Fruit fly (Drosophila melanogaster) whole organism, prepupa: Measurements from ENCODE around the gene slou.

Experiments used
- CG10631 ChIP-seq: fragments of 200-800 bp; sonication (Bioruptor generic); optimal IDR thresholded peaks from 2 replicates; lab custom pipeline; 2016; ENCODE audit warnings: missing biosample characterization, missing genetic modification characterization
- CG10669 ChIP-seq: fragments of 200-800 bp; sonication (Bioruptor generic); optimal IDR thresholded peaks from 3 replicates; lab custom pipeline; 2018; ENCODE audit warnings: missing biosample characterization, mild to moderate bottlenecking, missing genetic modification characterization, moderate library complexity
- CG11294 ChIP-seq: fragments of 200-800 bp; sonication (Bioruptor generic); IDR thresholded peaks from 2 replicates; pipeline ENCODE4 v1.3.6; 2022; ENCODE audit warnings: missing biosample characterization, missing genetic modification characterization
- CG11762 ChIP-seq: fragments of 200-800 bp; sonication (Bioruptor generic); optimal IDR thresholded peaks from 3 replicates; lab custom pipeline; 2016; ENCODE audit warnings: missing biosample characterization, missing genetic modification characterization; ENCODE audit not compliant: insufficient read depth
- CG11902 ChIP-seq: fragments of 200-800 bp; sonication (Bioruptor generic); optimal IDR thresholded peaks from 3 replicates; lab custom pipeline; 2016; ENCODE audit warnings: missing biosample characterization, missing genetic modification characterization
- CG15336 ChIP-seq: fragments of 200-800 bp; sonication (Bioruptor generic); IDR thresholded peaks from 2 replicates; pipeline ENCODE4 v1.3.6; 2022; ENCODE audit warnings: missing biosample characterization, missing genetic modification characterization
- CG16779 ChIP-seq: fragments of 200-800 bp; sonication (Bioruptor generic); optimal IDR thresholded peaks from 3 replicates; lab custom pipeline; 2017; ENCODE audit warnings: missing biosample characterization, mild to moderate bottlenecking, missing genetic modification characterization
- CG3032 ChIP-seq: fragments of 200-800 bp; optimal IDR thresholded peaks from 2 replicates; lab custom pipeline; 2019; ENCODE audit warnings: missing biosample characterization, mild to moderate bottlenecking, missing genetic modification characterization, moderate library complexity
- CG31627 ChIP-seq: fragments of 200-800 bp; sonication (Bioruptor generic); optimal IDR thresholded peaks from 3 replicates; lab custom pipeline; 2016; ENCODE audit warnings: missing biosample characterization, missing genetic modification characterization
- CG32006 ChIP-seq: fragments of 200-800 bp; sonication (Bioruptor generic); optimal IDR thresholded peaks from 3 replicates; lab custom pipeline; 2017; ENCODE audit warnings: missing biosample characterization, mild to moderate bottlenecking, missing genetic modification characterization
- CG34406 ChIP-seq: fragments of 200-800 bp; sonication (Bioruptor generic); optimal IDR thresholded peaks from 3 replicates; lab custom pipeline; 2016; ENCODE audit warnings: missing biosample characterization, missing genetic modification characterization
- CG6163 ChIP-seq: fragments of 200-800 bp; sonication (Bioruptor generic); IDR thresholded peaks from 3 replicates; pipeline ENCODE4 v1.3.6; 2022; ENCODE audit warnings: missing biosample characterization, missing genetic modification characterization
- CG6276 ChIP-seq: fragments of 200-800 bp; sonication (Bioruptor generic); optimal IDR thresholded peaks from 2 replicates; lab custom pipeline; 2017; ENCODE audit warnings: missing biosample characterization, mild to moderate bottlenecking, missing genetic modification characterization
- CG6792 ChIP-seq: fragments of 200-800 bp; sonication (Bioruptor generic); optimal IDR thresholded peaks from 3 replicates; lab custom pipeline; 2016; ENCODE audit warnings: missing biosample characterization, missing genetic modification characterization
- CG8319 ChIP-seq: fragments of 200-800 bp; sonication (Bioruptor generic); optimal IDR thresholded peaks from 3 replicates; lab custom pipeline; 2016; ENCODE audit warnings: missing biosample characterization, missing genetic modification characterization
- CG8632 ChIP-seq: fragments of 200-800 bp; sonication (Bioruptor generic); optimal IDR thresholded peaks from 3 replicates; lab custom pipeline; 2016; ENCODE audit warnings: missing biosample characterization, missing genetic modification characterization
- CG9139 ChIP-seq: fragments of 200-800 bp; sonication (Bioruptor generic); optimal IDR thresholded peaks from 3 replicates; lab custom pipeline; 2017; ENCODE audit warnings: missing biosample characterization, mild to moderate bottlenecking, missing genetic modification characterization
- Eip75B ChIP-seq: fragments of 200-800 bp; sonication (Bioruptor generic); optimal IDR thresholded peaks from 3 replicates; lab custom pipeline; 2016; ENCODE audit warnings: missing biosample characterization, missing genetic modification characterization
- Eip78C ChIP-seq: fragments of 200-800 bp; sonication (Bioruptor generic); peaks from one replicate; lab custom pipeline; 2016; ENCODE audit warnings: missing biosample characterization, missing genetic modification characterization
- Eip93F ChIP-seq: fragments of 200-800 bp; sonication (Bioruptor generic); optimal IDR thresholded peaks from 2 replicates; lab custom pipeline; 2016; ENCODE audit warnings: missing biosample characterization, mild to moderate bottlenecking, missing genetic modification characterization
- Ets96B ChIP-seq: fragments of 200-800 bp; optimal IDR thresholded peaks from 2 replicates; lab custom pipeline; 2019; ENCODE audit warnings: missing biosample characterization, mild to moderate bottlenecking, missing genetic modification characterization, moderate library complexity
- Hr38 ChIP-seq: sonication (Bioruptor generic); optimal IDR thresholded peaks from 2 replicates; lab custom pipeline; 2016; ENCODE audit warnings: missing biosample characterization, missing genetic modification characterization
- Hr39 ChIP-seq: fragments of 200-800 bp; sonication (Bioruptor generic); optimal IDR thresholded peaks from 2 replicates; lab custom pipeline; 2016; ENCODE audit warnings: missing biosample characterization, missing genetic modification characterization
- Hr4 ChIP-seq: fragments of 200-800 bp; sonication (Bioruptor generic); optimal IDR thresholded peaks from 3 replicates; lab custom pipeline; 2016; ENCODE audit warnings: missing biosample characterization, missing genetic modification characterization
- OdsH ChIP-seq: fragments of 200-800 bp; sonication (Bioruptor generic); optimal IDR thresholded peaks from 3 replicates; lab custom pipeline; 2016; ENCODE audit warnings: missing biosample characterization, missing genetic modification characterization
- Smox ChIP-seq: fragments of 200-800 bp; sonication (Bioruptor generic); optimal IDR thresholded peaks from 3 replicates; lab custom pipeline; 2016; ENCODE audit warnings: missing biosample characterization, missing genetic modification characterization
- Sox102F ChIP-seq: fragments of 200-800 bp; sonication (Bioruptor generic); optimal IDR thresholded peaks from 2 replicates; lab custom pipeline; 2016; ENCODE audit warnings: missing biosample characterization, mild to moderate bottlenecking, missing genetic modification characterization
- Sox14 ChIP-seq: fragments of 200-800 bp; sonication (Bioruptor generic); optimal IDR thresholded peaks from 3 replicates; lab custom pipeline; 2016; ENCODE audit warnings: missing biosample characterization, missing genetic modification characterization
- Sox15 ChIP-seq: fragments of 200-800 bp; sonication (Bioruptor generic); optimal IDR thresholded peaks from 3 replicates; lab custom pipeline; 2016; ENCODE audit warnings: missing biosample characterization, missing genetic modification characterization
- acj6 ChIP-seq: fragments of 200-800 bp; sonication (Bioruptor generic); optimal IDR thresholded peaks from 3 replicates; lab custom pipeline; 2016; ENCODE audit warnings: missing biosample characterization, missing genetic modification characterization
- cyc ChIP-seq: fragments of 200-800 bp; sonication (Bioruptor generic); optimal IDR thresholded peaks from 3 replicates; lab custom pipeline; 2016; ENCODE audit warnings: missing biosample characterization, missing genetic modification characterization
- dac ChIP-seq: fragments of 200-800 bp; sonication (Bioruptor generic); optimal IDR thresholded peaks from 2 replicates; lab custom pipeline; 2017; ENCODE audit warnings: missing biosample characterization, mild to moderate bottlenecking, missing genetic modification characterization
- dsx ChIP-seq: fragments of 200-800 bp; optimal IDR thresholded peaks from 3 replicates; lab custom pipeline; 2019; ENCODE audit warnings: missing biosample characterization, mild to moderate bottlenecking, missing genetic modification characterization, moderate library complexity; ENCODE audit not compliant: poor library complexity, severe bottlenecking
- eg ChIP-seq: fragments of 200-800 bp; sonication (Bioruptor generic); IDR thresholded peaks from 3 replicates; pipeline ENCODE4 v1.3.6; 2022; ENCODE audit warnings: missing biosample characterization, missing genetic modification characterization
- esn ChIP-seq: fragments of 200-800 bp; sonication (Bioruptor generic); optimal IDR thresholded peaks from 2 replicates; lab custom pipeline; 2016; ENCODE audit warnings: missing biosample characterization, mild to moderate bottlenecking, missing genetic modification characterization, moderate library complexity
- fd59A ChIP-seq: fragments of 200-800 bp; sonication (Bioruptor generic); optimal IDR thresholded peaks from 2 replicates; lab custom pipeline; 2017; ENCODE audit warnings: missing biosample characterization, mild to moderate bottlenecking, missing genetic modification characterization, missing genetic modification reagents
- fd85E ChIP-seq: fragments of 200-800 bp; sonication (Bioruptor generic); optimal IDR thresholded peaks from 3 replicates; lab custom pipeline; 2016; ENCODE audit warnings: missing biosample characterization, missing genetic modification characterization
- fkh ChIP-seq: fragments of 200-800 bp; sonication (Bioruptor generic); optimal IDR thresholded peaks from 3 replicates; lab custom pipeline; 2017; ENCODE audit warnings: missing biosample characterization, mild to moderate bottlenecking, missing genetic modification characterization, moderate library complexity
- lz ChIP-seq: fragments of 200-800 bp; sonication (Bioruptor generic); optimal IDR thresholded peaks from 3 replicates; lab custom pipeline; 2016; ENCODE audit warnings: missing biosample characterization, missing genetic modification characterization
- net ChIP-seq: fragments of 200-800 bp; sonication (Bioruptor generic); optimal IDR thresholded peaks from 3 replicates; lab custom pipeline; 2016; ENCODE audit warnings: missing biosample characterization, missing genetic modification characterization
- pdm3 ChIP-seq: fragments of 200-800 bp; sonication (Bioruptor generic); optimal IDR thresholded peaks from 3 replicates; lab custom pipeline; 2016; ENCODE audit warnings: missing biosample characterization, missing genetic modification characterization
- salr ChIP-seq, 2 experiments: fragments of 200-800 bp; sonication (Bioruptor generic); optimal IDR thresholded peaks; 3 replicates each; lab custom pipeline; 2016 to 2018; ENCODE audit warnings: missing biosample characterization in 2 of 2, missing genetic modification characterization in 2 of 2, mild to moderate bottlenecking in 1 of 2
- spab ChIP-seq: fragments of 200-800 bp; sonication (Bioruptor generic); optimal IDR thresholded peaks from 2 replicates; lab custom pipeline; 2017; ENCODE audit warnings: missing biosample characterization, mild to moderate bottlenecking, missing genetic modification characterization, missing genetic modification reagents
- ss ChIP-seq, 2 experiments: fragments of 200-800 bp; sonication (Bioruptor generic); optimal IDR thresholded peaks; 2 replicates in 1 of 2; 3 replicates in 1 of 2; lab custom pipeline; 2017 to 2018; ENCODE audit warnings: mild to moderate bottlenecking in 2 of 2, missing biosample characterization in 2 of 2, missing genetic modification characterization in 2 of 2, moderate library complexity in 1 of 2
- svp ChIP-seq: fragments of 200-800 bp; sonication (Bioruptor generic); peaks from one replicate; lab custom pipeline; 2016; ENCODE audit warnings: missing biosample characterization, missing genetic modification characterization
- topi ChIP-seq: fragments of 200-800 bp; sonication (Bioruptor generic); optimal IDR thresholded peaks from 3 replicates; lab custom pipeline; 2016; ENCODE audit warnings: missing biosample characterization, missing genetic modification characterization
- vri ChIP-seq: fragments of 200-800 bp; sonication (Bioruptor generic); optimal IDR thresholded peaks from 3 replicates; lab custom pipeline; 2016; ENCODE audit warnings: missing biosample characterization, mild to moderate bottlenecking, missing genetic modification characterization

slou gene

DNA sequence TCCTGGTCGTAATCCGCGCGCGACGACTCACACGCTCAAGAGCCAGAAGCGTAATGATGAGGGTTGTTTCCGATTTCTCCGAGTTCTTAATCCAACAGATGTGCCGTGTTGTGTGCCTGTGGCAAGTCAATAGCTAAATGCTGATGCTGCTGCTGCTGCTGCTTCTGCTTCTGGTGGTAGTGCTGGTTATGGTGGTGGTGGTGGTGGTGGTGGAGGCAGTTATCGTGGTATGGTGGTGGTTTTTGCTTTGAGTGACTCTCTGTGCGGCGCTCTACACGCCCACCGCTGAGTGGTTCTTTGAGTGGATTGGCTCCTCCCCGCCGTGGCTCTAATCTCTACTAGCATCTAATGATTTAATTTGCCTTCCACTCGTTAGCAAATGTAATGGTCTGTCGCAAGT, at the start of gene slou:
Gene slou (minus strand): TSS at position 131 of the 400 bp plus-strand sequence.
- no peak for TF ChIP-seq Sox15
- no peak for TF ChIP-seq CG32006 (GFP tag; lab: Kevin White, UChicago)
- TF ChIP-seq CG8632 (GFP tag; lab: Kevin White, UChicago), result no peak
- no peak for TF ChIP-seq CG10631 (GFP tag; lab: Kevin White, UChicago)
- TF ChIP-seq Hr4 (GFP tag; lab: Kevin White, UChicago), result no peak
- no peak for TF ChIP-seq CG10669
- no peak for TF ChIP-seq Hr39
- TF ChIP-seq Ets96B, result no peak
- TF ChIP-seq CG15336, result no peak
- no peak for TF ChIP-seq esn
- no peak for TF ChIP-seq CG16779 (tag; lab: Kevin White, UChicago)
- no peak for TF ChIP-seq Eip75B (GFP tag; lab: Kevin White, UChicago)
- TF ChIP-seq ss (GFP tag; optimal IDR thresholded peaks at IDR 0.05; lab: Kevin White, UChicago), result no peak
- no peak for TF ChIP-seq salr (GFP tag; optimal IDR thresholded peaks at IDR 0.05; lab: Kevin White, UChicago)
- TF ChIP-seq topi, result no peak
- TF ChIP-seq CG3032 (tag; lab: Kevin White, UChicago), result no peak
- no peak for TF ChIP-seq CG8319

DNA sequence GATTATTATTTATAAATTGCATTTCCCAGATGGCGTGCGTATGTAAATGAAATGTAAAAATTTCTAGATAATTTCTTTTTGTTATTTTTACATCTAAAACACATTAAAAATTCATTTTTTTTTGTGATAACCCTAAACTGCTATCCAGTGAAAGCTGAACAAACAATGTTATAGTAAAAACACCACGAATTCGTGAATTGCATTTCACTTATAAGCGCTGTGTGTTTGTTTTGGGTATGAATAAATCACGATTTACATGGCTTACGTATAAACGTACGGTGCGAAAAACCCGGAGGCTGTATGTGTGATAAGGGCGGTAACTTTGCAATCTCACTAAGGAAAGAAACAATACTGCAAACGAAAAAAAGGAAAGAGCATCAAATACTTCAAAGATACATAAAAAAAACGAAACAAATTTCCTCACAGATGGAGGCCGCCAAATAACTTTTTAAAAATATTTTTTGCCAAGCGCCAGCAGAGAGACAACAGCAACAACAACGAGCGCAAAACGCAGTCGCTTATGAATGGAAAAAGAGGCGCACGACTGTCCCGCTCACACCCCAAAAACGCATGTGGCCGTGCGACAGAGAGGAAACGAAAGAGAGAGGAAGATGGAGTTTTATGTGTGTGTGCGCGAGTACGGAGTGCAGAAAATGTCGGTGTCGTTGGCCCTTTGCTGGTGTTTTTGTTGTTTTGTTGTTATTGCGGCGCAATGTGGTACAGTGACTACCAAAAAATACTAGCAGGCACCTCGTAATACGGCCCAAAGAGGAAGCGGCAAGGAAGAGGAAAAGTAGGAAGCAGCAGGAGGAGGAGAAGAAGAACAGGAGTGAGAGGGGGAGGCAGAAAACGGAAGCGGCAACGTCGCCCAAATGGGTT, 49.5 kb upstream of the slou start:
- TF ChIP-seq Ets96B (no peak), CG34406 (GFP tag; lab: Kevin White, UChicago) (peak; percentile 9), fd85E (GFP tag; lab: Kevin White, UChicago) (no peak), CG6163 (no peak), Hr4 (GFP tag; lab: Kevin White, UChicago) (no peak), svp (GFP tag; lab: Kevin White, UChicago) (peak; percentile 85), Smox (no peak), CG6276 (GFP tag; lab: Kevin White, UChicago) (peak; percentile 15), Eip78C (GFP tag; lab: Kevin White, UChicago) (peak; percentile 78), Sox14 (peak; percentile 29), ss (GFP tag; optimal IDR thresholded peaks at IDR 0.05; lab: Kevin White, UChicago) (peak; percentile 60 to 68), Eip75B (GFP tag; lab: Kevin White, UChicago) (no peak), CG10669 (no peak), CG10631 (GFP tag; lab: Kevin White, UChicago) (peak; percentile 14), vri (GFP tag; lab: Kevin White, UChicago) (peak; percentile 45), eg (GFP tag; lab: Robert Waterston, UW) (no peak), CG31627 (peak; percentile 32), CG8319 (no peak), lz (no peak), esn (peak; percentile 19), Hr38 (no peak), CG15336 (no peak), CG3032 (tag; lab: Kevin White, UChicago) (no peak), fkh (GFP tag; lab: Kevin White, UChicago) (no peak), CG11294 (GFP tag; lab: Robert Waterston, UW) (no peak), Eip93F (GFP tag; lab: Kevin White, UChicago) (peak; percentile 51), Sox102F (peak; percentile 14), CG11902 (GFP tag; lab: Kevin White, UChicago) (no peak), acj6 (GFP tag; lab: Kevin White, UChicago) (no peak), spab (GFP tag; lab: Kevin White, UChicago) (no peak), cyc (GFP tag; lab: Kevin White, UChicago) (no peak), dsx (peak; percentile 95), CG9139 (peak; percentile 32), pdm3 (peak; percentile 24), Hr39 (peak; percentile 5), CG16779 (tag; lab: Kevin White, UChicago) (peak; percentile 7), OdsH (no peak), CG6792 (GFP tag; lab: Kevin White, UChicago) (no peak), CG11762 (GFP tag; lab: Kevin White, UChicago) (no peak), topi (peak; percentile 31), fd59A (GFP tag; lab: Kevin White, UChicago) (no peak), net (GFP tag; lab: Kevin White, UChicago) (peak; percentile 39), dac (GFP tag; lab: Kevin White, UChicago) (no peak)
